Fruit fly (Drosophila melanogaster) whole organism, embryonic: Measurements from ENCODE around the gene CG4896.

Experiments used
- Aef1 ChIP-seq: fragments of 200-800 bp; sonication (Bioruptor generic); IDR thresholded peaks from 3 replicates; pipeline ENCODE4 v1.3.6; 2022; ENCODE audit warnings: missing biosample characterization, missing genetic modification characterization
- BtbVII ChIP-seq: fragments of 200-800 bp; sonication (Bioruptor generic); optimal IDR thresholded peaks from 3 replicates; lab custom pipeline; 2017; ENCODE audit warnings: missing biosample characterization, mild to moderate bottlenecking, missing genetic modification characterization
- CG10209 ChIP-seq: fragments of 200-800 bp; sonication (Bioruptor generic); optimal IDR thresholded peaks from 3 replicates; lab custom pipeline; 2017; ENCODE audit warnings: missing biosample characterization, mild to moderate bottlenecking, missing genetic modification characterization, missing genetic modification reagents
- CG10274 ChIP-seq: fragments of 200-800 bp; sonication (Bioruptor generic); optimal IDR thresholded peaks from 3 replicates; lab custom pipeline; 2017; ENCODE audit warnings: missing biosample characterization, mild to moderate bottlenecking, missing genetic modification characterization
- CG10979 ChIP-seq: fragments of 200-800 bp; sonication (Bioruptor generic); optimal IDR thresholded peaks from 2 replicates; lab custom pipeline; 2018; ENCODE audit warnings: missing biosample characterization, mild to moderate bottlenecking, missing genetic modification characterization, moderate library complexity
- CG12155 ChIP-seq: fragments of 200-800 bp; sonication (Bioruptor generic); optimal IDR thresholded peaks from 3 replicates; lab custom pipeline; 2016; ENCODE audit warnings: missing biosample characterization, missing genetic modification characterization
- CG12659 ChIP-seq: fragments of 200-800 bp; sonication (Bioruptor generic); optimal IDR thresholded peaks from 3 replicates; lab custom pipeline; 2017; ENCODE audit warnings: mild to moderate bottlenecking, missing biosample characterization, missing genetic modification reagents, missing genetic modification characterization
- CG14710 ChIP-seq: fragments of 200-800 bp; sonication (Bioruptor generic); optimal IDR thresholded peaks from 3 replicates; lab custom pipeline; 2019; ENCODE audit warnings: missing biosample characterization, mild to moderate bottlenecking, missing genetic modification characterization, moderate library complexity
- CG15514 ChIP-seq: fragments of 200-800 bp; sonication (Bioruptor generic); optimal IDR thresholded peaks from 3 replicates; lab custom pipeline; 2017; ENCODE audit warnings: missing biosample characterization, missing genetic modification characterization, mild to moderate bottlenecking, moderate library complexity, missing genetic modification reagents
- CG17186 ChIP-seq: fragments of 200-800 bp; sonication (Bioruptor generic); optimal IDR thresholded peaks from 3 replicates; lab custom pipeline; 2017; ENCODE audit warnings: missing biosample characterization, missing genetic modification reagents, missing genetic modification characterization
- CG18619 ChIP-seq: fragments of 200-800 bp; sonication (Bioruptor generic); optimal IDR thresholded peaks from 3 replicates; lab custom pipeline; 2017; ENCODE audit warnings: missing biosample characterization, mild to moderate bottlenecking, missing genetic modification characterization
- CG31441 ChIP-seq: fragments of 200-800 bp; sonication (Bioruptor generic); IDR thresholded peaks from 2 replicates; pipeline ENCODE4 v1.3.6; 2022; ENCODE audit warnings: missing biosample characterization, missing genetic modification characterization
- CG4404 ChIP-seq: fragments of 200-800 bp; sonication (Bioruptor generic); IDR thresholded peaks from 2 replicates; pipeline ENCODE4 v1.3.6; 2022; ENCODE audit warnings: missing biosample characterization, missing genetic modification characterization
- CG8290 ChIP-seq, 3 experiments: fragments of 200-800 bp; sonication (Bioruptor generic); optimal IDR thresholded peaks; 2 replicates each; lab custom pipeline; 2016 to 2019; ENCODE audit warnings: missing biosample characterization in 3 of 3, missing genetic modification characterization in 3 of 3, mild to moderate bottlenecking in 2 of 3, moderate library complexity in 1 of 3
- CHES-1-like ChIP-seq: fragments of 200-800 bp; sonication (Bioruptor generic); optimal IDR thresholded peaks from 2 replicates; lab custom pipeline; 2016; ENCODE audit warnings: missing biosample characterization, missing genetic modification characterization
- Dll ChIP-seq: fragments of 200-800 bp; sonication (Bioruptor generic); IDR thresholded peaks from 4 replicates; pipeline ENCODE4 v1.3.6; 2022; ENCODE audit warnings: missing biosample characterization, missing genetic modification characterization; ENCODE audit not compliant: partially characterized antibody
- Dp ChIP-seq: fragments of 200-800 bp; sonication (Bioruptor generic); optimal IDR thresholded peaks from 2 replicates; lab custom pipeline; 2018; ENCODE audit warnings: missing biosample characterization, mild to moderate bottlenecking, missing genetic modification characterization, moderate library complexity
- Fer2 ChIP-seq: fragments of 200-800 bp; sonication (Bioruptor generic); optimal IDR thresholded peaks from 2 replicates; lab custom pipeline; 2018; ENCODE audit warnings: missing biosample characterization, mild to moderate bottlenecking, missing genetic modification characterization, moderate library complexity
- Fer3 ChIP-seq: fragments of 200-800 bp; sonication (Bioruptor generic); optimal IDR thresholded peaks from 2 replicates; lab custom pipeline; 2018; ENCODE audit warnings: missing biosample characterization, mild to moderate bottlenecking, missing genetic modification characterization, moderate library complexity
- H2.0 ChIP-seq: fragments of 200-800 bp; sonication (Bioruptor generic); IDR thresholded peaks from 2 replicates; pipeline ENCODE4 v1.3.6; 2022; ENCODE audit warnings: missing biosample characterization, missing genetic modification characterization
- HLH3B ChIP-seq: fragments of 200-800 bp; sonication (Bioruptor generic); IDR thresholded peaks from 2 replicates; pipeline ENCODE4 v1.3.6; 2022; ENCODE audit warnings: missing biosample characterization, missing genetic modification characterization
- HLH4C ChIP-seq: fragments of 200-800 bp; sonication (Bioruptor generic); IDR thresholded peaks from 3 replicates; pipeline ENCODE4 v1.3.6; 2022; ENCODE audit warnings: missing biosample characterization, missing genetic modification characterization; ENCODE audit not compliant: partially characterized antibody
- Hmr ChIP-seq: fragments of 200-800 bp; sonication (Bioruptor generic); optimal IDR thresholded peaks from 3 replicates; lab custom pipeline; 2017; ENCODE audit warnings: mild to moderate bottlenecking, missing biosample characterization, missing genetic modification reagents, missing genetic modification characterization
- Hr78 ChIP-seq, 2 experiments: fragments of 200-800 bp in 1 of 2; fragments of >200 bp in 1 of 2; sonication (Bioruptor generic) in 1 of 2; optimal IDR thresholded peaks; 2 replicates each; lab custom pipeline; 2017 to 2019; ENCODE audit warnings: missing biosample characterization in 2 of 2, missing genetic modification characterization in 2 of 2, mild to moderate bottlenecking in 1 of 2, moderate library complexity in 1 of 2
- Max ChIP-seq: fragments of 200-800 bp; sonication (Bioruptor generic); optimal IDR thresholded peaks from 2 replicates; lab custom pipeline; 2016; ENCODE audit warnings: missing biosample characterization, mild to moderate bottlenecking, missing genetic modification characterization
- PHDP ChIP-seq: fragments of 200-800 bp; sonication (Bioruptor generic); optimal IDR thresholded peaks from 3 replicates; lab custom pipeline; 2018; ENCODE audit warnings: missing biosample characterization, mild to moderate bottlenecking, missing genetic modification characterization, moderate library complexity
- Side ChIP-seq: fragments of 200-800 bp; sonication (Bioruptor generic); optimal IDR thresholded peaks from 2 replicates; lab custom pipeline; 2016; ENCODE audit warnings: missing biosample characterization, missing genetic modification characterization
- abd-A ChIP-seq: fragments of 200-800 bp; sonication (Bioruptor generic); optimal IDR thresholded peaks from 3 replicates; lab custom pipeline; 2019; ENCODE audit warnings: missing biosample characterization, mild to moderate bottlenecking, missing genetic modification characterization, moderate library complexity
- al ChIP-seq: fragments of 200-800 bp; sonication (Bioruptor generic); IDR thresholded peaks from 2 replicates; pipeline ENCODE4 v1.3.6; 2022; ENCODE audit warnings: missing biosample characterization, missing genetic modification characterization
- bcd ChIP-seq: fragments of 200-800 bp; sonication (Bioruptor generic); optimal IDR thresholded peaks from 2 replicates; lab custom pipeline; 2017; ENCODE audit warnings: missing biosample characterization, mild to moderate bottlenecking, missing genetic modification characterization
- chn ChIP-seq: fragments of 200-800 bp; sonication (Bioruptor generic); optimal IDR thresholded peaks from 2 replicates; lab custom pipeline; 2016; ENCODE audit warnings: missing biosample characterization, missing genetic modification characterization
- corto ChIP-seq: fragments of 200-800 bp; sonication (Bioruptor generic); optimal IDR thresholded peaks from 2 replicates; lab custom pipeline; 2016; ENCODE audit warnings: missing biosample characterization, mild to moderate bottlenecking, missing genetic modification characterization, moderate library complexity
- dimm ChIP-seq: fragments of 200-800 bp; sonication (Bioruptor generic); IDR thresholded peaks from 2 replicates; pipeline ENCODE4 v1.3.6; 2022; ENCODE audit warnings: missing biosample characterization, missing genetic modification characterization
- dmrt99B ChIP-seq: fragments of 200-800 bp; sonication (Bioruptor generic); optimal IDR thresholded peaks from 2 replicates; lab custom pipeline; 2018; ENCODE audit warnings: missing biosample characterization, mild to moderate bottlenecking, missing genetic modification characterization, moderate library complexity
- dpn ChIP-seq, 2 experiments: fragments of 200-800 bp; sonication (Bioruptor generic); optimal IDR thresholded peaks; 3 replicates each; lab custom pipeline; 2016; ENCODE audit warnings: missing biosample characterization in 2 of 2, missing genetic modification characterization in 2 of 2
- jing ChIP-seq: fragments of 200-800 bp; sonication (Bioruptor generic); optimal IDR thresholded peaks from 2 replicates; lab custom pipeline; 2018; ENCODE audit warnings: missing biosample characterization, mild to moderate bottlenecking, missing genetic modification characterization
- kay ChIP-seq: fragments of 200-800 bp; sonication (Bioruptor generic); optimal IDR thresholded peaks from 2 replicates; lab custom pipeline; 2016; ENCODE audit warnings: missing biosample characterization, missing genetic modification characterization
- mld ChIP-seq: fragments of 200-800 bp; sonication (Bioruptor generic); IDR thresholded peaks from 3 replicates; pipeline ENCODE4 v1.3.6; 2022; ENCODE audit warnings: missing biosample characterization, missing genetic modification characterization; ENCODE audit not compliant: partially characterized antibody
- org-1 ChIP-seq: fragments of 200-800 bp; sonication (Bioruptor generic); optimal IDR thresholded peaks from 2 replicates; lab custom pipeline; 2017; ENCODE audit warnings: missing biosample characterization, missing genetic modification characterization
- p53 ChIP-seq: fragments of 200-800 bp; sonication (Bioruptor generic); optimal IDR thresholded peaks from 2 replicates; lab custom pipeline; 2016; ENCODE audit warnings: missing biosample characterization, missing genetic modification characterization
- schlank ChIP-seq: fragments of 200-800 bp; sonication (Bioruptor generic); optimal IDR thresholded peaks from 2 replicates; lab custom pipeline; 2018; ENCODE audit warnings: missing biosample characterization, mild to moderate bottlenecking, missing genetic modification characterization
- scrt ChIP-seq: fragments of 200-800 bp; sonication (Bioruptor generic); optimal IDR thresholded peaks from 2 replicates; lab custom pipeline; 2018; ENCODE audit warnings: missing biosample characterization, mild to moderate bottlenecking, missing genetic modification characterization, moderate library complexity
- seq ChIP-seq: fragments of 200-800 bp; sonication (Bioruptor generic); IDR thresholded peaks from 2 replicates; pipeline ENCODE4 v1.3.6; 2022; ENCODE audit warnings: missing biosample characterization, missing genetic modification characterization
- stc ChIP-seq: fragments of 200-800 bp; sonication (Bioruptor generic); IDR thresholded peaks from 2 replicates; pipeline ENCODE4 v1.3.6; 2022; ENCODE audit warnings: missing biosample characterization, missing genetic modification characterization
- tio ChIP-seq: fragments of 200-800 bp; sonication (Bioruptor generic); optimal IDR thresholded peaks from 2 replicates; lab custom pipeline; 2017; ENCODE audit warnings: missing biosample characterization, missing genetic modification characterization, inconsistent platforms
- trem ChIP-seq: fragments of 200-800 bp; optimal IDR thresholded peaks from 3 replicates; lab custom pipeline; 2019; ENCODE audit warnings: missing biosample characterization, mild to moderate bottlenecking, missing genetic modification characterization, moderate library complexity
- vvl ChIP-seq: fragments of 200-800 bp; sonication (Bioruptor generic); IDR thresholded peaks from 2 replicates; pipeline ENCODE4 v1.3.6; 2022; ENCODE audit warnings: missing biosample characterization, missing genetic modification characterization

CG4896 gene

DNA sequence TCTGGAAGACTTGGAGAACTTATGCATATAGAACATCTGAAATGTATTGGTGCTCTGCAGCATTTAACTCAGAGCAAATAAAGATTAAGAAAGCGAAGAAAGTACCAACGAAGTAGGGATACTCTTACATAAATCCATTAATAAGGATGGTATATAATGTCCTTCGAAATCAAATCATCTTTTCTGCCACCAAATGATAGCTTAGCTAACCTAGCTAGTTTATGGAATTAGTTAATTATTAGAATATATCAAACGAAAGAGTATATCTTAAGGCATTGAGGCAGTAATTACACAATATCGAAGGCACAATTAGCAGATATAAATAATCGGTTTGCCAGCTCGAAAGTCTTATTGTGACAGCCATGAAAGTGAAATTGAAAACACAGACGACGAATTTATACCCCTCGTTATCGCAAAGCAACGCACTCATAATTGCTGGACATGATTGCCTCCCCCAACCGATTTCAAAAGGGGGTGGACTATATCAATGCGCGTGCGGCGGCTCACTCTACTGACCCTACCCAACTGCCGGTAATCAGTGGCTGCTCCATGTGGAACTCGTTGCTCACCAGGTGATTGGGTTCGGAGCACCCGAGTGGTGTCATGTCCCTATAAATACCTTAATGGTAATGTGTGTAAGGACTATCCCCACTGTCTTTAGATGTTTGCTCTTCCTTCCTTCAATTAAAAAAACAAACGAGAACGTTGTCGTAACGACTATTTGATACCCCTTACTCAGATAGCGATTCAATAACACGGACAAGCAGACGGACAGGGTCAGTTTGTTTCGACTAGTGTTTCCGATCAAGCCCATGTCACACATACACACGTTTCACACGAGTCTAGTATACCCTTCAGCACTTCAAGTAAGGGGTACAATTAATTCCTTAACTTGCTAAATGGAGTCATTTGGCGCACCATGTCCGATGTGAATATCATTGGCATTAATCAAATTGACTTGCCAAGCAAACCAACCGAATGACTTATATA, 32.8 kb upstream of the CG4896 start (continued):
- peak; percentile 23; the same call in 1 of the 2 replicates for TF ChIP-seq stc (GFP tag; lab: Robert Waterston, UW)
- TF ChIP-seq Hr78 (GFP tag; optimal IDR thresholded peaks at IDR 0.05; lab: Kevin White, UChicago), result no peak
- peak; percentile 47 for TF ChIP-seq CG31441 (GFP tag; lab: Robert Waterston, UW)
- TF ChIP-seq jing (GFP tag; lab: Kevin White, UChicago), result peak; percentile 28
- no peak for TF ChIP-seq Fer2 (tag; lab: Kevin White, UChicago)
- no peak for TF ChIP-seq scrt (GFP tag; lab: Kevin White, UChicago)
- peak; percentile 42 for TF ChIP-seq BtbVII (GFP tag; lab: Kevin White, UChicago)
- peak; percentile 35 for TF ChIP-seq chn (GFP tag; lab: Kevin White, UChicago)
- TF ChIP-seq Aef1 (GFP tag; lab: Robert Waterston, UW), result peak; percentile 16; the same call in 1 of the 3 replicates
- TF ChIP-seq Side (GFP tag; lab: Kevin White, UChicago), result no peak
- no peak for TF ChIP-seq CG8290 (GFP tag; optimal IDR thresholded peaks at IDR 0.05; lab: Kevin White, UChicago)
- peak in 1 of 2 experiments; percentile 57 for TF ChIP-seq CG8290 (tag; optimal IDR thresholded peaks at IDR 0.05; lab: Kevin White, UChicago)
- TF ChIP-seq org-1 (GFP tag; lab: Kevin White, UChicago), result peak; percentile 37
- peak; percentile 16 for TF ChIP-seq schlank (tag; lab: Kevin White, UChicago)
- TF ChIP-seq mld, result no peak
- 0 out of 2 replicates have a peak, but pooled peaks have one; percentile 27 for TF ChIP-seq CG4404 (GFP tag; lab: Robert Waterston, UW)
- peak; percentile 58 for TF ChIP-seq Fer3 (tag; lab: Kevin White, UChicago)
- peak; percentile 73 for TF ChIP-seq dmrt99B (tag; lab: Kevin White, UChicago)
- peak; percentile 64 for TF ChIP-seq CG10979
- TF ChIP-seq Max (GFP tag; lab: Kevin White, UChicago), result peak; percentile 15
- TF ChIP-seq dpn (GFP tag; optimal IDR thresholded peaks at IDR 0.05; lab: Kevin White, UChicago), result peak in 1 of 2 experiments; percentile 35
- peak; percentile 38 for TF ChIP-seq CG14710 (tag; lab: Kevin White, UChicago)
- TF ChIP-seq CG12659 (GFP tag; lab: Kevin White, UChicago), result peak; percentile 23
- TF ChIP-seq CG15514 (GFP tag; lab: Kevin White, UChicago), result peak; percentile 34
- TF ChIP-seq p53, result no peak
- TF ChIP-seq tio, result no peak
- TF ChIP-seq vvl (GFP tag; lab: Robert Waterston, UW), result peak; percentile 79
- TF ChIP-seq CHES-1-like (GFP tag; lab: Kevin White, UChicago), result peak; percentile 21
- TF ChIP-seq trem (tag; lab: Kevin White, UChicago), result peak; percentile 24
- peak; percentile 28 for TF ChIP-seq CG10274 (GFP tag; lab: Kevin White, UChicago)
- TF ChIP-seq kay (GFP tag; lab: Kevin White, UChicago), result no peak
- TF ChIP-seq seq, result 0 out of 2 replicates have a peak, but pooled peaks have one; percentile 13
- no peak for TF ChIP-seq al
- peak; percentile 43 for TF ChIP-seq HLH3B
- peak; percentile 53 for TF ChIP-seq bcd (GFP tag; lab: Kevin White, UChicago)
- peak; percentile 63 for TF ChIP-seq PHDP (tag; lab: Kevin White, UChicago)

DNA sequence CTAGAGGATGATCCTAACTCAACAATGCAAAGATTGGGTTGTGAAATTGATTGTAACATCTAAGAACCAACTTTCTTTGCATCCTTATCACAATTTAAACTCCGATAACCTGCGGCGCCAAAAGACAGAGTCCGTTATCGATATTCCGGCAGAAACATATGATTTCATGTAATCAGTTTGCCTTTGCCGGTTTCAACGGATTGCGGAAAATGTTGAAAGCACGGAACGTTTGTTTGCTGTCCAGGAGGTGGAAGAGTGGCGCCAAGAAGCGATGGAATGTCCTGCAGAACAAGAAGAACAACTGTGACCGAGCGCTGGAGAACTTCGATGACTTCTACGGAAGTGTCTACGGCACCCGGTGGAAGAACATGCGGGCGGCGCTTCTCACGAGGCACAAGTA, 29.8 kb upstream of the CG4896 start:
- no peak for TF ChIP-seq H2.0
- TF ChIP-seq abd-A (tag; lab: Kevin White, UChicago), result no peak
- TF ChIP-seq dimm (GFP tag; lab: Robert Waterston, UW), result no peak
- TF ChIP-seq Dll (GFP tag; lab: Robert Waterston, UW), result peak; percentile 72
- TF ChIP-seq CG17186 (GFP tag; lab: Kevin White, UChicago), result no peak
- no peak for TF ChIP-seq BtbVII (GFP tag; lab: Kevin White, UChicago)
- TF ChIP-seq HLH4C (GFP tag; lab: Robert Waterston, UW), result peak; percentile 72
- no peak for TF ChIP-seq CG18619 (GFP tag; lab: Kevin White, UChicago)
- peak; percentile 87 for TF ChIP-seq Dp
- no peak for TF ChIP-seq Hmr (GFP tag; lab: Kevin White, UChicago)
- no peak for TF ChIP-seq corto
- TF ChIP-seq CG12659 (GFP tag; lab: Kevin White, UChicago), result no peak
- TF ChIP-seq CG12155 (GFP tag; lab: Kevin White, UChicago), result no peak
- TF ChIP-seq CG10209 (GFP tag; lab: Kevin White, UChicago), result no peak
- no peak for TF ChIP-seq Aef1 (GFP tag; lab: Robert Waterston, UW)
